Fruit fly (Drosophila melanogaster) whole organism, pupa: ENCODE results near the gene CG9673.

ENCODE experiments used
- CG10348 ChIP-seq: fragments of 200-800 bp; sonication (Bioruptor generic); IDR thresholded peaks from 2 replicates; pipeline ENCODE4 v1.3.6; 2022; ENCODE audit warnings: missing biosample characterization, missing genetic modification characterization
- CG12605 ChIP-seq: fragments of 200-800 bp; sonication (Bioruptor generic); IDR thresholded peaks from 2 replicates; pipeline ENCODE4 v1.3.6; 2022; ENCODE audit warnings: missing biosample characterization, missing genetic modification characterization
- CG13204 ChIP-seq: fragments of 200-800 bp; sonication (Bioruptor generic); optimal IDR thresholded peaks from 2 replicates; lab custom pipeline; 2018; ENCODE audit warnings: missing biosample characterization, mild to moderate bottlenecking, missing genetic modification characterization, moderate library complexity
- CG14655 ChIP-seq: fragments of 200-800 bp; sonication (Bioruptor generic); optimal IDR thresholded peaks from 3 replicates; lab custom pipeline; 2017; ENCODE audit warnings: mild to moderate bottlenecking, missing biosample characterization, missing genetic modification reagents, missing genetic modification characterization
- CG15710 ChIP-seq: fragments of 200-800 bp; sonication (Bioruptor generic); optimal IDR thresholded peaks from 2 replicates; lab custom pipeline; 2018; ENCODE audit warnings: missing biosample characterization, mild to moderate bottlenecking, missing genetic modification characterization, moderate library complexity
- CG17806 ChIP-seq: fragments of 200-800 bp; sonication (Bioruptor generic); optimal IDR thresholded peaks from 2 replicates; lab custom pipeline; 2018; ENCODE audit warnings: missing biosample characterization, mild to moderate bottlenecking, missing genetic modification characterization, moderate library complexity
- CG4496 ChIP-seq: fragments of 200-800 bp; sonication (Bioruptor generic); IDR thresholded peaks from 3 replicates; pipeline ENCODE4 v1.3.6; 2022; ENCODE audit warnings: missing biosample characterization, missing genetic modification characterization
- CG8301 ChIP-seq: fragments of 200-800 bp; sonication (Bioruptor generic); optimal IDR thresholded peaks from 2 replicates; lab custom pipeline; 2018; ENCODE audit warnings: missing biosample characterization, mild to moderate bottlenecking, missing genetic modification characterization
- EcR ChIP-seq: fragments of 200-800 bp; sonication (Bioruptor generic); optimal IDR thresholded peaks from 3 replicates; lab custom pipeline; 2019; ENCODE audit warnings: missing biosample characterization, missing genetic modification characterization, mild to moderate bottlenecking, moderate library complexity, missing genetic modification reagents
- Pif1A ChIP-seq: fragments of 200-800 bp; sonication (Bioruptor generic); optimal IDR thresholded peaks from 3 replicates; lab custom pipeline; 2016; ENCODE audit warnings: missing biosample characterization, missing genetic modification characterization
- Snoo ChIP-seq: fragments of 200-800 bp; sonication (Bioruptor generic); optimal IDR thresholded peaks from 3 replicates; lab custom pipeline; 2017; ENCODE audit warnings: missing biosample characterization, mild to moderate bottlenecking, missing genetic modification characterization, inconsistent platforms
- fd96Ca ChIP-seq: fragments of 200-800 bp; sonication (Bioruptor generic); IDR thresholded peaks from 3 replicates; pipeline ENCODE4 v1.3.6; 2022; ENCODE audit warnings: missing biosample characterization, missing genetic modification characterization
- gl ChIP-seq: fragments of 200-800 bp; sonication (Bioruptor generic); optimal IDR thresholded peaks from 2 replicates; lab custom pipeline; 2018; ENCODE audit warnings: missing biosample characterization, mild to moderate bottlenecking, missing genetic modification characterization
- rn ChIP-seq: fragments of 200-800 bp; sonication (Bioruptor generic); IDR thresholded peaks from 2 replicates; pipeline ENCODE4 v1.3.6; 2022; ENCODE audit warnings: missing biosample characterization, missing genetic modification characterization

DNA sequence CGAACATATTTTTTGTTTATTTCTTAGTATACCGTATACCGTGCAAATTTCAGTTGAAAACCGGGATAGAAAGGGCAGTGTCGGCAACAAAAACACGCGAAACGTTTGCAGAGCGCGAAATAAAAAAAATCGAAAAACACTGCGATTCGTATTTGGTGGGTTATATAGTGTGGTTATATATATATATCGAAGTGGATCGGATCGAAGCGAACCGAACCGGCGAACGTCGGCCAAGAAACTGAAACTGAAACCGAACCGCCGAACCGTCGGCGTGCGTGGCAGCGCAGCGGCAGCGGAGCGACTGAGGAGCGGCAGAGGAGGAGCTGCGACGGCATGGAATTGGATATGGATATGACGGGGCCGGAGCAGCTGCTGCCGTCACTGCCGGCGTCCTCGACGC lies 17.5 kb upstream of the CG9673 start, which contains the start of the genes CG32572 and CG34325:
- TF ChIP-seq CG15710 (no peak), CG8301 (tag; lab: Kevin White, UChicago) (no peak), fd96Ca (GFP tag; lab: Robert Waterston, UW) (no peak), CG12605 (GFP tag; lab: Robert Waterston, UW) (no peak), CG4496 (no peak), rn (no peak), Snoo (tag; lab: Kevin White, UChicago) (no peak), CG10348 (GFP tag; lab: Robert Waterston, UW) (no peak), CG14655 (GFP tag; lab: Kevin White, UChicago) (no peak), Pif1A (GFP tag; lab: Kevin White, UChicago) (no peak), EcR (no peak), CG17806 (tag; lab: Kevin White, UChicago) (no peak), gl (tag; lab: Kevin White, UChicago) (no peak), CG13204 (GFP tag; lab: Kevin White, UChicago) (no peak)
